Fruit fly (Drosophila melanogaster): ENCODE measurements around the gene CG43055.

Gene CG43055

DNA sequence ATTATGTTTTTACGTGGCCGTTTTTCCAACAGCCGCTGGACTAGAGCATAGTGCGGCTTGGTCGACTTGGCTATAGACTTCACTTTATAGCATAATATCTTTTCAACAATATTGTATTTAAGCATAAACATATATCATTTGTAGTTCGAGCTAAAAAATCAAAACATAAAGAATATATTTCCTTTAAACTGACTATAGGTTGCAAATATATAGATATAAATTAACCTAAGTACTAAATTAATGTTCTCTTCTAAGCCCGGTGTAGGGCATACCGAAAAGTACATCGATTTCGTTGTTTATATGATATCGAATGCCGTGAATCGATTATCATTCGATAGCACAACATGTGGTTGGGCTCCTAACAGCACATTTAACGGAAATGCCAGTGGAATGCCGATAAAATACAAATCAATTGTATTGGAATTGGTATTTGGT, 37.6 kb downstream of the CG43055 start, which contains the start of gene MFS18:
MFS18 (minus strand) TSS at position 54 of the 435 bp plus-strand sequence.
- no peak for TF ChIP-seq pan (optimal IDR thresholded peaks at IDR 0.05)
- no peak for TF ChIP-seq usp (GFP tag; optimal IDR thresholded peaks at IDR 0.05)
- no peak for TF ChIP-seq EcR (GFP tag; optimal IDR thresholded peaks at IDR 0.05)
- TF ChIP-seq psq (optimal IDR thresholded peaks at IDR 0.05) = no peak
- TF ChIP-seq Dll (optimal IDR thresholded peaks at IDR 0.05) = no peak
- no peak for TF ChIP-seq CG8478 (optimal IDR thresholded peaks at IDR 0.05)

DNA sequence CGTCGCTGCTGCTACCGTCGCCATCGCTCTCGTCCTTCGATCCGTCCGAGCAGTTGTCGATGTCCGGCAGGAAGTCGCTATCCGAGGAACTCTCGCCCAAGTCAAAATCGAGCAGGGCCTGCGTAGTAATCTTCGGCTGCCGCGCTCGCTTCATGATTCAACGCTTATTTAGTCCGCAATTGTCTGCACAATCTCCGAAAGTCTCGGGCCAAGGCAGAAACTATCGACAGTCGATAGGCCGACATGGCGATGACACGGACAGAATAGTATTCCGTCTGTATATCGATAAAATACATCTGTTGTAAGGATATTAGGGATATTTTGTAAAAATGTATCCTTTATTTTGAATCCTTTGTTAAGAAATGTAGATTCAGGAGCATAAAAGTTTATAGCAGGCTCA, 41.8 kb downstream of the CG43055 start, which contains the start of gene CG15439:
CG15439 (minus strand) TSS at position 241 of the 400 bp plus-strand sequence.
- TF ChIP-seq Dll (optimal IDR thresholded peaks at IDR 0.05) (no peak), pan (optimal IDR thresholded peaks at IDR 0.05) (no peak), psq (optimal IDR thresholded peaks at IDR 0.05) (no peak), usp (GFP tag; optimal IDR thresholded peaks at IDR 0.05) (no peak), CG8478 (optimal IDR thresholded peaks at IDR 0.05) (no peak), EcR (GFP tag; optimal IDR thresholded peaks at IDR 0.05) (no peak)

dm6 chr2L:4454009-4454689, 43.2 kb downstream of the CG43055 start, which contains the start of the genes Secp43 and ND-B8:
Gene Secp43 (minus strand): TSS chr2L:4454453.
Gene ND-B8 (plus strand): TSS chr2L:4454626.
- TF ChIP-seq psq (optimal IDR thresholded peaks at IDR 0.05) (no peak), Dll (optimal IDR thresholded peaks at IDR 0.05) (no peak), usp (GFP tag; optimal IDR thresholded peaks at IDR 0.05) (no peak), CG8478 (optimal IDR thresholded peaks at IDR 0.05) (no peak), EcR (GFP tag; optimal IDR thresholded peaks at IDR 0.05) (no peak), pan (optimal IDR thresholded peaks at IDR 0.05) (no peak)

DNA sequence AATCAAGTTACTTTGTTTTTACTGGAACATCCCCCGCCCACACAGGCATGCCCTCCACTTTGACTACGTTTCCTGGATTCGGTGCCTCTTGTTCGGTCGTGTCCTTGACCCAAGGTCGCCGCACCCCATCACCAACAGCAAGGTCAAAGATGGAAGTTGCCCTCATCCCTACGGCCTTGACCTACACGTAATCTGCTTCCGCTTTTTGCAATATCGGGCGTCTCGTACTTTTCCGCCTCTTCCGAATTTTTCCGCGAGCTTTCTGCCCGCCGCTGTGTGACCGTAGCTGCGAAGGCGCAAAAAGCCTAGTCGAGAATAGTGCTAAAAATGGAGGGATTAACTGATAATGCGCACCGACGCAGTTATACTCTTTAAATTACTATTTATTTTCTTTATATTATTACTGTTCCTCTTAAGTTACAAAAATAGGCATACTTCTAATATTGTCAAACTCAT, 45.6 kb downstream of the CG43055 start, which contains the start of gene Gs1l:
Gs1l (minus strand) TSS at position 269 of the 456 bp plus-strand sequence.
- TF ChIP-seq psq (optimal IDR thresholded peaks at IDR 0.05) = no peak
- no peak for TF ChIP-seq EcR (GFP tag; optimal IDR thresholded peaks at IDR 0.05)
- TF ChIP-seq CG8478 (optimal IDR thresholded peaks at IDR 0.05) = no peak
- no peak for TF ChIP-seq pan (optimal IDR thresholded peaks at IDR 0.05)
- TF ChIP-seq Dll (optimal IDR thresholded peaks at IDR 0.05) = no peak
- no peak for TF ChIP-seq usp (GFP tag; optimal IDR thresholded peaks at IDR 0.05)

DNA sequence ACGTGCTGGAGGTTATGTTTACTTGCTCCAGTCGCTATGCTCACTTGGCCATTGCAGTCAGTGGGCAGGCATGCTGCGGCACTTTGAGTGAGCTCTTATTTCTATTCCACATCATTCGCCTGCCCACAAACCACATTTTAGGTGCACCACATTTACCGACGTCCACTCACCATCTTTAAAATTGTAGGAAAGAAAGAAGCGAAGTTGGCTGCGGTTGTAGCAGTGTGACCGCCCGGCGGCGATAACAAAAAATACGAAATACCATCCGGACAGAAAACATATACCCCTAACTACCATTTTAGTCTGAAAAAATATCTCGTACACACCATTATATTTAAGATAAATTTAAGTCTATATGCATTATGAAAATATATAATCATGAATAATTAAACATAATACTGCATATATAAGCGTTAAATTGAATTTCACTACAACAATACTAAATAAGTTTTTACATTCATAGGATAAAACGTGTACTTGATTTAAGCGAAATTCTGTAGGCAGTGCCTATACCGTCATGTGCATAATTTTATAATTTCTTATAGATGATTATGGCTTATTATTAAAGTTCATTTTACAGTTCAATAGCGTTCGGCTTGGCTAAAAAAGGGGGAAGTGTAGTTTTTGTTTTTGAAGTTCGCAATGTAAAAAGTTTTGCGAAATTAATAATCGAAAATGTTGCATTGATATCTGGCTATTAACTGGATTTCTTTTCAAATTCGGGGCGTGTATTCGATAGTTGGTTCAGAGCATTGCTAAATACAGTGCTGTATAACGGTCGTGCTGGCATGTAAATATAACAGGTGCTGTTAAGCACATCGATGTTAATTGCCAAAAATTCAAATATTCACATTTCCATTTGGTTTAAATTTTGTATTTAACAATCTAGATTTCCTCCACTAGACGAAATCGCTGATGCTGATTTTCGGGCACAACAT, 47.4 kb downstream of the CG43055 start, which contains the start of gene RpL27A:
RpL27A (minus strand) TSS at position 246 of the 938 bp plus-strand sequence.
- TF ChIP-seq Dll (optimal IDR thresholded peaks at IDR 0.05) = no peak

dm6 chr2L:4459543-4459942, 48.6 kb downstream of the CG43055 start, which contains the start of the genes mRpL27 and CG15435:
Gene mRpL27 (minus strand): TSS chr2L:4459638.
Gene CG15435 (plus strand): TSS chr2L:4459729.
- no peak for TF ChIP-seq CG8478 (optimal IDR thresholded peaks at IDR 0.05)
- TF ChIP-seq pan (optimal IDR thresholded peaks at IDR 0.05) = no peak
- TF ChIP-seq psq (optimal IDR thresholded peaks at IDR 0.05) = no peak
- TF ChIP-seq usp (GFP tag; optimal IDR thresholded peaks at IDR 0.05) = no peak
- TF ChIP-seq EcR (GFP tag; optimal IDR thresholded peaks at IDR 0.05) = no peak
- TF ChIP-seq Dll (optimal IDR thresholded peaks at IDR 0.05) = no peak

Data from whole organism.